Fruit fly (Drosophila melanogaster): Measurements from ENCODE around the gene CG14377.

DNA sequence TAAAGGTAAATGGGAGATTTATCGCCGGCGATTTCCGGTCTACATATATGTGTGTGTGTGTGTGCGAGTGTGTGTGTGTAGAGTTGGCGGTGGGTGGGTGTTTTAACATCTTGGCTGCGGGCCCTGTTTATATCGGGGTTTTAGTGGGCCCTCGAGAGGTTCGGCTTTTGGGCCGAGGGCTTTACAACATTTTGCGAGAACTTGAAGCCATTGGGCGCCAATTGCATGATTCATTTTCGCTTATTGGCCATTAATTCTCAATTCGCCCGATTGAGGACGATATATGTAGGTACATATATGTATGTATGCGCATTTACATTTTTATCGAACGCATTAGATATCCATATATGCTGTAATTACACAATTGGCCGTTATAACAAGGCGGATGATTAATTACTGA lies 38.2 kb downstream of the CG14377 start:
- TF ChIP-seq eyg (GFP tag; optimal IDR thresholded peaks at IDR 0.05) (no peak), CG10209 (GFP tag; optimal IDR thresholded peaks at IDR 0.05) (no peak), CG13775 (GFP tag; optimal IDR thresholded peaks at IDR 0.05) (no peak), CG3407 (GFP tag; optimal IDR thresholded peaks at IDR 0.05) (no peak), CG9727 (GFP tag; optimal IDR thresholded peaks at IDR 0.05) (no peak), odd (GFP tag; optimal IDR thresholded peaks at IDR 0.05) (no peak), mld (GFP tag; IDR thresholded peaks at IDR 0.05; ENCODE audit: partially characterized antibody) (no peak), bigmax (GFP tag; optimal IDR thresholded peaks at IDR 0.05) (no peak), psq (GFP tag; optimal IDR thresholded peaks at IDR 0.05) (no peak), her (GFP tag; optimal IDR thresholded peaks at IDR 0.05) (no peak)
